Fruit fly (Drosophila melanogaster): ENCODE data around the gene CG10182.

DNA sequence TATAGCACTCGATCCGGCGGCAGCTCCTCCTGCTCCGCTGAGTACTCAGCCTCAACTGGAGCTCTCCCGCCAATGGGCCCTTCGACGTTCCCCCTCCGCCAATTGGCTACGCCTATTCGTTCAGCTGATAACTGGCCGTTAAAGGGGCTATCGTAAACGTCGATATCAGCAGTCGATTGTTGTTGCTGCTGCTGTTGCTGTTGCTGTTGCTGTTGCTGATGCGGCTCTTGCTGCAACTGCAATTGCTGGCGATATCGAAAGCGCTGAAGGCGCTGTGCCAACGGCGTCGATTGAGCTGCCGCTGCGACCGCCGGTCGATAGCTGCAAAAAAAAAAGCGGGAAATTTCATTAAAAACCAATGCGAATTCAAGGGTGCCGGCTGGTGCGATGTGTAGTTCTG, 37.5 kb upstream of the CG10182 start:
- TF ChIP-seq Sin3A (optimal IDR thresholded peaks at IDR 0.05), result no peak
- no peak for TF ChIP-seq h (optimal IDR thresholded peaks at IDR 0.05)

Data from Kc167 (cell line).